Fruit fly (Drosophila melanogaster): ENCODE results near the gene CG14696.

DNA sequence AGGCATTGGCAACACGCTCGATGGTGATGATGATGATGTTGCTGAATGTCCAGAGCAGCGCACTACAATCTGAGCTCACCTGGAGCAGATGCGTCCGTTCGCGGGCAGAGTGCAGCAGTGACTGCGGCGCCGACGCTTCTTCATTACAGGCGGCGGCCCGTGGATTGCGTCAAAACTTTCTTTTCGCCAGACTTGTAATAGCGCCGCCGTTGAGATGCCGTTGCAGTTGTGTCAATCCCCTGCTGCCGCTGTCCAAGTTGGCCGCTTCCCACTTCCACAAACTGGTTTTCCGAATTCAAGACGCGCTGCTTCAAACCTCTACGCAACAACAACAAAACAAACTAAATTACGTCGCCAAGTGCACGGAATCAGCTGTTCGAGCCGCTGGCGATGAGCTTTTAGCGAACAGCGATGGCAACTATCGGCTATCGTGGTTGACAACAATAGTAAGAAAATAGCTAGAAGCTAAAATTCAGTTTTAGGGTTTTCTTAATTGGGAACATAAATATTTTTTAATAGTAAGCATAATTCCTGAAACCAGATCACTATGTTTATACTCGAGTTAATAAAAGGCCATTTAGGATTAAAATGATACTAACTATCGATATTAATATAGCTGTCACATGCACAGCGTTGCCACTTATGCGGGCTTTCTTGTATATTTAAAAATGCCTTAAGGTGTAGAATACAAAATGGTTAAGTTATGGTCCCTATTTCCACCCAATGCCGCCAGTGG lies 2.8 kb downstream of the CG14696 start, which contains the start of gene Tpc1:
- TF ChIP-seq GATAd (GFP tag; optimal IDR thresholded peaks at IDR 0.05): no peak
- no peak for TF ChIP-seq pan (optimal IDR thresholded peaks at IDR 0.05)
- TF ChIP-seq psq (GFP tag; optimal IDR thresholded peaks at IDR 0.05): peak; percentile 2
- TF ChIP-seq Sp1 (GFP tag; optimal IDR thresholded peaks at IDR 0.05): peak; percentile 21
- TF ChIP-seq OdsH (GFP tag; optimal IDR thresholded peaks at IDR 0.05): no peak
- TF ChIP-seq tai (GFP tag; optimal IDR thresholded peaks at IDR 0.05): no peak
- TF ChIP-seq Hnf4 (GFP tag; optimal IDR thresholded peaks at IDR 0.05): peak; percentile 71

Measured in whole organism, wandering third instar larva.